Fruit fly (Drosophila melanogaster): Measurements from ENCODE around the gene alpha-Spec.

DNA sequence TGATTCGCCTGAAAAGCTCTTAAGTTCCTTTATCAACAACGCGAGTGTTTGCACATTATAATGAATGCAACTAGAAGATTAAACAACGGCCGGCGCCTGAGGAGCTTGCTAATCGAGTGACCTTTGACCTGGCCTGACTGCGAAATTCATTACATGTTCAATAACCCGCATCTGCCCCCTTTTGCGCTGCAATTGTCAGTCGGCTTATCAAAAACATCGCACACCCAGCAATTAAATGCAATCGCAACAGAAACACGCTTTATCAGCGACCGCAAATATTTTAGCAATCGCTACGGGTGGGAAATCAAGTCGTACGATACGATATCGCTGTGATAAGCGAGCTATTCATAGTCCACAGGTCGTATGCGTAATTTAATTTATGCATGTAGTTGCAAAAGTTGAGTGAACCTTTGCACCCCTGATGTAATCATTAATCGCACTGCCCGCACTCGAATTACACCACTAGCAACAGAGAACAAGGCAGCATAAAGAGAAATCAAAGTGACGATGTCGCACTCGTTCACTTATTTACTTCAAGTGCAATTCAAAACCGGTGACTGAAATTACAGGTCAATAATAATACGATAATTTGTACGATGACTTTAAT, 55.5 kb downstream of the alpha-Spec start:
- TF ChIP-seq CG7045 (GFP tag; optimal IDR thresholded peaks at IDR 0.05) (no peak), bab1 (GFP tag; optimal IDR thresholded peaks at IDR 0.05) (no peak), pad (GFP tag; optimal IDR thresholded peaks at IDR 0.05) (no peak), tj (GFP tag; optimal IDR thresholded peaks at IDR 0.05) (peak; percentile 90), cic (GFP tag; optimal IDR thresholded peaks at IDR 0.05) (peak; percentile 47), CG7101 (tag; optimal IDR thresholded peaks at IDR 0.05) (no peak), kay (GFP tag; ENCODE audit: borderline replicate concordance) (no peak), CG14711 (tag; optimal IDR thresholded peaks at IDR 0.05) (no peak)

All from whole organism, adult.